Fruit fly (Drosophila melanogaster) whole organism, prepupa: ENCODE measurements around the gene Usp8.

ENCODE experiments used
- CG10631 ChIP-seq: fragments of 200-800 bp; sonication (Bioruptor generic); optimal IDR thresholded peaks from 2 replicates; lab custom pipeline; 2016; ENCODE audit warnings: missing biosample characterization, missing genetic modification characterization
- CG11294 ChIP-seq: fragments of 200-800 bp; sonication (Bioruptor generic); IDR thresholded peaks from 2 replicates; pipeline ENCODE4 v1.3.6; 2022; ENCODE audit warnings: missing biosample characterization, missing genetic modification characterization
- CG15336 ChIP-seq: fragments of 200-800 bp; sonication (Bioruptor generic); IDR thresholded peaks from 2 replicates; pipeline ENCODE4 v1.3.6; 2022; ENCODE audit warnings: missing biosample characterization, missing genetic modification characterization
- CG1621 ChIP-seq: fragments of 200-800 bp; sonication (Bioruptor generic); optimal IDR thresholded peaks from 3 replicates; lab custom pipeline; 2018; ENCODE audit warnings: missing biosample characterization, mild to moderate bottlenecking, missing genetic modification characterization
- CG16779 ChIP-seq: fragments of 200-800 bp; sonication (Bioruptor generic); optimal IDR thresholded peaks from 3 replicates; lab custom pipeline; 2017; ENCODE audit warnings: missing biosample characterization, mild to moderate bottlenecking, missing genetic modification characterization
- CG3032 ChIP-seq: fragments of 200-800 bp; optimal IDR thresholded peaks from 2 replicates; lab custom pipeline; 2019; ENCODE audit warnings: missing biosample characterization, mild to moderate bottlenecking, missing genetic modification characterization, moderate library complexity
- CG31627 ChIP-seq: fragments of 200-800 bp; sonication (Bioruptor generic); optimal IDR thresholded peaks from 3 replicates; lab custom pipeline; 2016; ENCODE audit warnings: missing biosample characterization, missing genetic modification characterization
- CG32006 ChIP-seq: fragments of 200-800 bp; sonication (Bioruptor generic); optimal IDR thresholded peaks from 3 replicates; lab custom pipeline; 2017; ENCODE audit warnings: missing biosample characterization, mild to moderate bottlenecking, missing genetic modification characterization
- CG34406 ChIP-seq: fragments of 200-800 bp; sonication (Bioruptor generic); optimal IDR thresholded peaks from 3 replicates; lab custom pipeline; 2016; ENCODE audit warnings: missing biosample characterization, missing genetic modification characterization
- CG3919 ChIP-seq: fragments of 200-800 bp; sonication (Bioruptor generic); optimal IDR thresholded peaks from 3 replicates; lab custom pipeline; 2016; ENCODE audit warnings: missing biosample characterization, missing genetic modification characterization
- CG4318 ChIP-seq: fragments of 200-800 bp; sonication (Bioruptor generic); optimal IDR thresholded peaks from 3 replicates; lab custom pipeline; 2017; ENCODE audit warnings: missing biosample characterization, mild to moderate bottlenecking, missing genetic modification characterization
- CG6163 ChIP-seq: fragments of 200-800 bp; sonication (Bioruptor generic); IDR thresholded peaks from 3 replicates; pipeline ENCODE4 v1.3.6; 2022; ENCODE audit warnings: missing biosample characterization, missing genetic modification characterization
- CG6276 ChIP-seq: fragments of 200-800 bp; sonication (Bioruptor generic); optimal IDR thresholded peaks from 2 replicates; lab custom pipeline; 2017; ENCODE audit warnings: missing biosample characterization, mild to moderate bottlenecking, missing genetic modification characterization
- CG6792 ChIP-seq: fragments of 200-800 bp; sonication (Bioruptor generic); optimal IDR thresholded peaks from 3 replicates; lab custom pipeline; 2016; ENCODE audit warnings: missing biosample characterization, missing genetic modification characterization
- CG6808 ChIP-seq: fragments of 200-800 bp; sonication (Bioruptor generic); optimal IDR thresholded peaks from 3 replicates; lab custom pipeline; 2017; ENCODE audit warnings: missing biosample characterization, missing genetic modification characterization, mild to moderate bottlenecking, moderate library complexity, missing genetic modification reagents
- CG6854 ChIP-seq: fragments of 200-800 bp; sonication (Bioruptor generic); optimal IDR thresholded peaks from 2 replicates; lab custom pipeline; 2017; ENCODE audit warnings: missing biosample characterization, mild to moderate bottlenecking, missing genetic modification characterization
- CG8119 ChIP-seq: fragments of 200-800 bp; sonication (Bioruptor generic); IDR thresholded peaks from 3 replicates; pipeline ENCODE4 v1.3.6; 2022; ENCODE audit warnings: missing biosample characterization, missing genetic modification characterization
- CG8319 ChIP-seq: fragments of 200-800 bp; sonication (Bioruptor generic); optimal IDR thresholded peaks from 3 replicates; lab custom pipeline; 2016; ENCODE audit warnings: missing biosample characterization, missing genetic modification characterization
- CG8632 ChIP-seq: fragments of 200-800 bp; sonication (Bioruptor generic); optimal IDR thresholded peaks from 3 replicates; lab custom pipeline; 2016; ENCODE audit warnings: missing biosample characterization, missing genetic modification characterization
- CG9139 ChIP-seq: fragments of 200-800 bp; sonication (Bioruptor generic); optimal IDR thresholded peaks from 3 replicates; lab custom pipeline; 2017; ENCODE audit warnings: missing biosample characterization, mild to moderate bottlenecking, missing genetic modification characterization
- Eip75B ChIP-seq: fragments of 200-800 bp; sonication (Bioruptor generic); optimal IDR thresholded peaks from 3 replicates; lab custom pipeline; 2016; ENCODE audit warnings: missing biosample characterization, missing genetic modification characterization
- Eip78C ChIP-seq: fragments of 200-800 bp; sonication (Bioruptor generic); peaks from one replicate; lab custom pipeline; 2016; ENCODE audit warnings: missing biosample characterization, missing genetic modification characterization
- Eip93F ChIP-seq: fragments of 200-800 bp; sonication (Bioruptor generic); optimal IDR thresholded peaks from 2 replicates; lab custom pipeline; 2016; ENCODE audit warnings: missing biosample characterization, mild to moderate bottlenecking, missing genetic modification characterization
- Ets21C ChIP-seq: fragments of 200-800 bp; sonication (Bioruptor generic); optimal IDR thresholded peaks from 3 replicates; lab custom pipeline; 2016; ENCODE audit warnings: missing biosample characterization, missing genetic modification characterization
- Ets96B ChIP-seq: fragments of 200-800 bp; optimal IDR thresholded peaks from 2 replicates; lab custom pipeline; 2019; ENCODE audit warnings: missing biosample characterization, mild to moderate bottlenecking, missing genetic modification characterization, moderate library complexity
- Hr38 ChIP-seq: sonication (Bioruptor generic); optimal IDR thresholded peaks from 2 replicates; lab custom pipeline; 2016; ENCODE audit warnings: missing biosample characterization, missing genetic modification characterization
- Hr39 ChIP-seq: fragments of 200-800 bp; sonication (Bioruptor generic); optimal IDR thresholded peaks from 2 replicates; lab custom pipeline; 2016; ENCODE audit warnings: missing biosample characterization, missing genetic modification characterization
- Met ChIP-seq: fragments of 200-800 bp; sonication (Bioruptor generic); optimal IDR thresholded peaks from 3 replicates; lab custom pipeline; 2016; ENCODE audit warnings: missing biosample characterization, missing genetic modification characterization
- OdsH ChIP-seq: fragments of 200-800 bp; sonication (Bioruptor generic); optimal IDR thresholded peaks from 3 replicates; lab custom pipeline; 2016; ENCODE audit warnings: missing biosample characterization, missing genetic modification characterization
- Sox102F ChIP-seq: fragments of 200-800 bp; sonication (Bioruptor generic); optimal IDR thresholded peaks from 2 replicates; lab custom pipeline; 2016; ENCODE audit warnings: missing biosample characterization, mild to moderate bottlenecking, missing genetic modification characterization
- Sox14 ChIP-seq: fragments of 200-800 bp; sonication (Bioruptor generic); optimal IDR thresholded peaks from 3 replicates; lab custom pipeline; 2016; ENCODE audit warnings: missing biosample characterization, missing genetic modification characterization
- achi ChIP-seq: fragments of 200-800 bp; sonication (Bioruptor generic); optimal IDR thresholded peaks from 3 replicates; lab custom pipeline; 2016; ENCODE audit warnings: missing biosample characterization, missing genetic modification characterization
- cyc ChIP-seq: fragments of 200-800 bp; sonication (Bioruptor generic); optimal IDR thresholded peaks from 3 replicates; lab custom pipeline; 2016; ENCODE audit warnings: missing biosample characterization, missing genetic modification characterization
- dsx ChIP-seq: fragments of 200-800 bp; optimal IDR thresholded peaks from 3 replicates; lab custom pipeline; 2019; ENCODE audit warnings: missing biosample characterization, mild to moderate bottlenecking, missing genetic modification characterization, moderate library complexity; ENCODE audit not compliant: poor library complexity, severe bottlenecking
- eg ChIP-seq: fragments of 200-800 bp; sonication (Bioruptor generic); IDR thresholded peaks from 3 replicates; pipeline ENCODE4 v1.3.6; 2022; ENCODE audit warnings: missing biosample characterization, missing genetic modification characterization
- fkh ChIP-seq: fragments of 200-800 bp; sonication (Bioruptor generic); optimal IDR thresholded peaks from 3 replicates; lab custom pipeline; 2017; ENCODE audit warnings: missing biosample characterization, mild to moderate bottlenecking, missing genetic modification characterization, moderate library complexity
- pdm3 ChIP-seq: fragments of 200-800 bp; sonication (Bioruptor generic); optimal IDR thresholded peaks from 3 replicates; lab custom pipeline; 2016; ENCODE audit warnings: missing biosample characterization, missing genetic modification characterization
- salr ChIP-seq, 2 experiments: fragments of 200-800 bp; sonication (Bioruptor generic); optimal IDR thresholded peaks; 3 replicates each; lab custom pipeline; 2016 to 2018; ENCODE audit warnings: missing biosample characterization in 2 of 2, missing genetic modification characterization in 2 of 2, mild to moderate bottlenecking in 1 of 2
- spab ChIP-seq: fragments of 200-800 bp; sonication (Bioruptor generic); optimal IDR thresholded peaks from 2 replicates; lab custom pipeline; 2017; ENCODE audit warnings: missing biosample characterization, mild to moderate bottlenecking, missing genetic modification characterization, missing genetic modification reagents
- ss ChIP-seq, 2 experiments: fragments of 200-800 bp; sonication (Bioruptor generic); optimal IDR thresholded peaks; 2 replicates in 1 of 2; 3 replicates in 1 of 2; lab custom pipeline; 2017 to 2018; ENCODE audit warnings: mild to moderate bottlenecking in 2 of 2, missing biosample characterization in 2 of 2, missing genetic modification characterization in 2 of 2, moderate library complexity in 1 of 2
- svp ChIP-seq: fragments of 200-800 bp; sonication (Bioruptor generic); peaks from one replicate; lab custom pipeline; 2016; ENCODE audit warnings: missing biosample characterization, missing genetic modification characterization
- topi ChIP-seq: fragments of 200-800 bp; sonication (Bioruptor generic); optimal IDR thresholded peaks from 3 replicates; lab custom pipeline; 2016; ENCODE audit warnings: missing biosample characterization, missing genetic modification characterization

Gene Usp8

DNA sequence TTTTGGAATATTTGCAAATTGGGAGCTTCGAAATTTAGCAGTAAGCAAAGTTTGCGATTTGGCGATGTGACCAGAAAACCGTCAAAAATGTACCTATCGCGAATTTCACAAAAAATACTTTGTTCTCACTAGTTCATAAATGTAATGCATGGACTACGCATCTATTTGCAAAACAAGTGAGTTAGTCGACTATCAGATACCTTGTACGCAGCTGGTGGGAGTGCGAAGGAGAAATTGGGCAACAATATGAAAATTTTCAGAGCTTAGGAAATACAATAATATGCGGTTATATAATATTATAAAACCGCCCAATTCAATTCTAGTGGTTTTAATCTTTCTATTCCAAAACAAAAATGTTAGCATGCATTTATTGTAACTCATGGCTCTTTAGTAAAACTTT, 15.3 kb upstream of the Usp8 start, which contains the start of gene Bdbt (continued):
- TF ChIP-seq dsx (GFP tag; lab: Kevin White, UChicago) (peak; percentile 0), CG11294 (GFP tag; lab: Robert Waterston, UW) (no peak), CG3919 (GFP tag; lab: Kevin White, UChicago) (no peak), salr (GFP tag; optimal IDR thresholded peaks at IDR 0.05; lab: Kevin White, UChicago) (no peak), fkh (GFP tag; lab: Kevin White, UChicago) (no peak), Eip78C (GFP tag; lab: Kevin White, UChicago) (peak; percentile 85), Met (GFP tag; lab: Kevin White, UChicago) (no peak), Hr39 (GFP tag; lab: Kevin White, UChicago) (peak; percentile 57), Ets96B (tag; lab: Kevin White, UChicago) (no peak), achi (GFP tag; lab: Kevin White, UChicago) (no peak), spab (GFP tag; lab: Kevin White, UChicago) (no peak), Eip93F (GFP tag; lab: Kevin White, UChicago) (no peak), CG31627 (GFP tag; lab: Kevin White, UChicago) (peak; percentile 68), pdm3 (no peak), Eip75B (GFP tag; lab: Kevin White, UChicago) (no peak), CG32006 (GFP tag; lab: Kevin White, UChicago) (no peak)

DNA sequence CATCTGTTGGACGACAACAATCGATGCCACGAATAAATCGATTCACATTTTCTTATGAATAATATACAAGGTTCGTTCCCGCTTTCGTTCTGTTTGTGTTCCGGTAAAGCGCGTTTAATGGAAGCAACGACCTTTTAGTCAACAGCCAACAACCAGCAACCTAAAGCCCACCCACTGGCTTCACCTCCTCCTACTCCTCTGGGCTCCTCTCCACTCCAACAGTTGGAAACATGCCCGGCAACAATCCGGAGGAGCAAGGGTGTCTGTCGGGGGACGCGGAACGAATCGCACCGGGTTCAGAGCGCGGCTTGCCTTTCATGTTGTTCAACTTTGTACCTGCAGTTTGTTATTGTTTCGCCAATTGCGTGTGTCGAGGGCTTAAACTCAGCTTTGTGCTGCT, 9.8 kb upstream of the Usp8 start:
- TF ChIP-seq CG6163 (GFP tag; lab: Robert Waterston, UW): 0 out of 3 replicates have a peak, but pooled peaks have one; percentile 2
- no peak for TF ChIP-seq CG8632 (GFP tag; lab: Kevin White, UChicago)
- no peak for TF ChIP-seq eg (GFP tag; lab: Robert Waterston, UW)
- peak; percentile 83 for TF ChIP-seq svp (GFP tag; lab: Kevin White, UChicago)
- TF ChIP-seq CG3032: no peak
- TF ChIP-seq CG15336 (GFP tag; lab: Robert Waterston, UW): no peak
- TF ChIP-seq CG6276 (GFP tag; lab: Kevin White, UChicago): no peak
- peak in 1 of 2 experiments; percentile 15 for TF ChIP-seq ss (GFP tag; optimal IDR thresholded peaks at IDR 0.05; lab: Kevin White, UChicago)
- TF ChIP-seq CG32006 (GFP tag; lab: Kevin White, UChicago): no peak
- no peak for TF ChIP-seq CG8319 (GFP tag; lab: Kevin White, UChicago)
- no peak for TF ChIP-seq Ets96B (tag; lab: Kevin White, UChicago)
- TF ChIP-seq CG1621 (tag; lab: Kevin White, UChicago): no peak
- no peak for TF ChIP-seq CG3919 (GFP tag; lab: Kevin White, UChicago)
- no peak for TF ChIP-seq fkh (GFP tag; lab: Kevin White, UChicago)
- TF ChIP-seq CG9139 (GFP tag; lab: Kevin White, UChicago): no peak
- TF ChIP-seq CG16779 (tag; lab: Kevin White, UChicago): no peak
- TF ChIP-seq topi: no peak
- no peak for TF ChIP-seq Eip78C (GFP tag; lab: Kevin White, UChicago)
- TF ChIP-seq CG10631 (GFP tag; lab: Kevin White, UChicago): no peak
- no peak for TF ChIP-seq CG6808 (GFP tag; lab: Kevin White, UChicago)
- TF ChIP-seq Hr39 (GFP tag; lab: Kevin White, UChicago): no peak
- no peak for TF ChIP-seq Ets21C
- no peak for TF ChIP-seq CG34406
- no peak for TF ChIP-seq Sox14 (GFP tag; lab: Kevin White, UChicago)
- no peak for TF ChIP-seq Sox102F (GFP tag; lab: Kevin White, UChicago)
- no peak for TF ChIP-seq Eip93F (GFP tag; lab: Kevin White, UChicago)

DNA sequence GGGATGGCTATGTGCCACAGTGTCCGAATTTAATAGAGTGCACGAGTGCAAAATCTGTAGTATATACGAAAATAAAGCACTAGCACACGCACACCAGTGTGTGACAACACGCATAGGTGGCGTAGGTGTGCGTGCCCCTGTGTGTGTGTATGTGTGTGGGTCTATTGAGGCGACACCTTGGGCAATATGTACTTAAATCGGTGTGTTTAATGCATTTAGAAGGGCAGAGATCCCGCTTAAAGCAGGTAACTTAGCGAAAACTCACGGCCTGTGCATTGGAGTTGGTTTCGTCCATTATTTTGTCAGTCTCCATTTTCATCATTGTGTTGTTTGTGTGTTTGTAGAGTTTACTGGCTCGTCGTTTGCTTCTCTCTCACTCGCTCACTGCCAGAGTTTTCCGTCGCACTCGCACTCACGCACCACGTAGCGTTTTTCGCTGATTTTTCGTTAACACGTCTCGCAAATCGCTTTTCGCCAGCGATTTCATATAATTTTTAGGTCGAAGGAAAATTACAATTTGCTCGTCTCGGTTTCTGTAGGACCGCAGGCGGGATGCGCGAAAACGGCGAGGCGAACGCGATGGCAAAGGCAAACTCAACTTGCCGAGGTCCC, 7.3 kb upstream of the Usp8 start:
- TF ChIP-seq Eip78C (GFP tag; lab: Kevin White, UChicago) (peak; percentile 62), ss (GFP tag; optimal IDR thresholded peaks at IDR 0.05; lab: Kevin White, UChicago) (no peak), CG8119 (no peak), Hr38 (no peak), fkh (GFP tag; lab: Kevin White, UChicago) (peak; percentile 34), OdsH (no peak), CG6792 (GFP tag; lab: Kevin White, UChicago) (no peak), CG6854 (GFP tag; lab: Kevin White, UChicago) (peak; percentile 36), Ets96B (tag; lab: Kevin White, UChicago) (no peak), CG4318 (GFP tag; lab: Kevin White, UChicago) (no peak), cyc (GFP tag; lab: Kevin White, UChicago) (no peak), CG3919 (GFP tag; lab: Kevin White, UChicago) (no peak)
